Worm (Caenorhabditis elegans) whole organism, young adult: ENCODE results near the gene W08G11.3.

ENCODE experiments used
- bed-2 ChIP-seq: fragments of 200-800 bp; sonication (Bioruptor generic); IDR thresholded peaks from 2 replicates; pipeline ENCODE4 v1.3.6; 2022; ENCODE audit warnings: missing genetic modification reagents, missing genetic modification characterization, missing compliant biosample characterization
- unc-130 ChIP-seq: sonication (generic microtip); optimal IDR thresholded peaks from 2 replicates; lab custom pipeline; 2016; ENCODE audit warnings: missing genetic modification reagents, missing genetic modification characterization, missing compliant biosample characterization

- TF ChIP-seq unc-130 (peak; percentile 53), bed-2 (peak; percentile 89)
Measured at ce11 chrV:16401519-16401918, 34.0 kb downstream of the W08G11.3 start, which contains the start of gene F13A7.14.
